Worm (Caenorhabditis elegans) whole organism, L4/young adult: ENCODE data around the gene pigk-1.

Experiments used
- W03F9.2 ChIP-seq: fragments of 150-350 bp; optimal IDR thresholded peaks from 2 replicates; lab custom pipeline; 2014; ENCODE audit warnings: missing biosample characterization, missing genetic modification characterization
- dao-5 ChIP-seq: sonication (generic microtip); optimal IDR thresholded peaks from 2 replicates; lab custom pipeline; 2016; ENCODE audit warnings: missing genotype, missing genetic modification characterization, moderate library complexity, missing compliant biosample characterization
- him-1 ChIP-seq: sonication (generic microtip); optimal IDR thresholded peaks from 2 replicates; lab custom pipeline; 2016; ENCODE audit warnings: missing genotype, missing genetic modification reagents, missing genetic modification characterization, missing compliant biosample characterization

The pigk-1 gene

DNA sequence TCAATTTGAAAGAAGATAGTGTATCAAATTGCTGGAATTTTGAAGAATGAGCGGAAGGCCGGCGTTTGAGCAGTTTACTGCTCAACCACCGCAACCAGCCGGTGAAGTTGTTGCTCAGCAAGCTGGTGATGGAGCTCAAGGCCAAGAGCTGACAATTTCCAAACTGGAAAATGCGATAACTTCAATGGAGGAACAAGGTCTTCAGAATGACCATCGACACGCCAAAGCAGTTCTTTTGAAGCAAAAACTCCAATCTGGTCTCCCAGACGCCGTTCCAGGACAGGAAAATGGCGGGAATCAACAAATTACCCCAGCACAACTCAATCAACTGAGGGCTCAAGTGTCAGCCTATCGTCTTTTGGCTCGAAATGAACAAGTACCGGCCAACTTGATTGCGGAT, 16.2 kb upstream of the pigk-1 start:
- TF ChIP-seq dao-5 (tag; lab: Kevin White, UChicago) = no peak
- TF ChIP-seq W03F9.2 (tag; lab: Kevin White, UChicago) = no peak
- no peak for TF ChIP-seq him-1

ce11 chrIV:11126004-11126027, 16.0 kb upstream of the pigk-1 start, which contains the start of gene swsn-4:
Gene swsn-4, plus strand, starts transcription at chrIV:11126024.
- TF ChIP-seq dao-5 (tag; lab: Kevin White, UChicago) (no peak), W03F9.2 (tag; lab: Kevin White, UChicago) (no peak), him-1 (no peak)

DNA sequence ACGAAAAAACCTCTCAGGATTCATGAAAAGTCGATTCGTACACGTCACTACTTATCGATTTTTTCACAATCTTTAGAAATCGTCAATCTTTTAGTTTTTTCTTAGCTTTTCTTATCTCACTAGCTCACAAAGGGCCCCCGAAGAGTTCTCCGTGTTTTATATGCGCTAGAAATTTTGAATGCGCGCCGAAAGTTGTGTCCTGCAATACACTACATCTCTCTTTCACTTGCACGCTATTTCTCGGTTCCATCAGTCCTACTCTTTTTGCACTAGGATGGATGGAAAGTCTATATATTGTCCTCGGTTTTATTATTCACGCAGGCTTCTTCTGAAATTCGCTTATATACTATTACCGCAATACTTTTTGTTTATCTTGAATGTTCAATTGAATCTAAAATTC, 15.8 kb upstream of the pigk-1 start:
- TF ChIP-seq him-1 (no peak), dao-5 (tag; lab: Kevin White, UChicago) (no peak), W03F9.2 (tag; lab: Kevin White, UChicago) (no peak)

DNA sequence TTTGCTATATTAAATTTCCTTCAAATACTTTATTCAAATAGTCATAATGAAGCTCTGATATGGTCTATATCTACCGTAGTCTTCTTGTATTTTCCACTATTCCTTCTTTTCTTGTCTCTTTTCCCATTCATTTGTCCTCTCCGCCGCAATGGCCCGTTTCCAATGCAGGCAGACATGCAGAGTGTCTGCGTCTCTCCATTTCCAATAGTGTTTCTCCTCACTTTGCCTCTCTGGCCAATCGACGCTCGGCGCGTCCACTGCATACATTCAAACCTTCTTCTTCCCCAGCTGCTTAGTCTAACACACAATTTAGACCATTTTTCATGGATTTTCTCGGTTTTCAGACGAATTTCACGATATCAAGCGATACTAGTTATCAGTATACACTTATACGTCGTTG, 15.4 kb upstream of the pigk-1 start:
- TF ChIP-seq W03F9.2 (tag; lab: Kevin White, UChicago) = no peak
- TF ChIP-seq him-1 = no peak
- TF ChIP-seq dao-5 (tag; lab: Kevin White, UChicago) = no peak

DNA sequence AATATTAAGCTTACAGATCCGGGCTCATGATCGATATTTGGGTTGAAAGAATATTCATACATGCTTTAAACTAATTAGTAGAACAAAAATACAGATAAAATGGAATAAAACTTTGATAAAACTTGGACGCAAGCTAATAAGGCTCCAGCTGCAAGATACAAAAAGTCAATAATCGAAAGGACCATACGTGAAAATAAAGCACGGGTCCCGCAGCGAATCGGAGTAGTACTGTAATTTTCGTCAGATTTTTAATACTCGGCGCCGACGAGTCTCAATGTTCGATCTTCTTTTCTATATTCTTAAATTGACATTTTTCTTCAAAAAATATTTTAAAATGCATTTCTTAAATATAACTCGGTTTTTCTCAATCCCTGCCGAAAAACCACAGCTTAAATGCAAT, 14.9 kb upstream of the pigk-1 start, which contains the start of gene spo-11:
Gene spo-11 (minus strand): TSS at position 189 of the 400 bp plus-strand sequence.
- TF ChIP-seq dao-5 (tag; lab: Kevin White, UChicago) (no peak), W03F9.2 (tag; lab: Kevin White, UChicago) (no peak), him-1 (no peak)

DNA sequence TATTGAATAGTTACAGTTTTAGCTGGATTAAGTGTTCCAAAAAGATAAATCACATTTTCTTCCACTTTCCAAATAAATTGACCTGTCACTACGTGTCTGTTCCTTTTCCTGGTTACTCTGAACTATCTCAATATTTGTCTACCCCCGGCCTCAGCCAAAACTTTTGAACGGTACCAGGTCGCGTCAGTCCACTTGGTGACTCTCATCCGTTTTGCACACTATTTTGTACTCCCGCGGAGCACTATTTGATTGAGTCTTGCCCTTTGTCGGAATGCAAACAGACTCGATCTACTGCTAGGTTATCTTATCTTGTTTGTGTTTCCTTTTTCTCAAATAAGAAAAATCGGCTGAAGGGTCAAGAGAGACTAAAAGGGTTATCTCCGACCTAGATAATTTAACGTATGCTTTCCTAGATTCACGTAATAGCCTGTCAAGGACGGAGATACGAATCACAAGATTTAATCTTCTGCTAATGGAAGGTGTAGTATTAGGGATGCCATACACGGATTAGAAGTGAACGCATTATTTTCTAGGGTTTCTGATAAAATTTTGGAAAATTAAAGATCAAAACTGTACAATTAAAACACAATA, 10.2 kb upstream of the pigk-1 start:
- no peak for TF ChIP-seq dao-5 (tag; lab: Kevin White, UChicago)
- TF ChIP-seq him-1 = no peak
- no peak for TF ChIP-seq W03F9.2 (tag; lab: Kevin White, UChicago)

ce11 chrIV:11118837-11119491, 9.1 kb upstream of the pigk-1 start, which contains the start of the genes imp-2 and enpl-1:
Gene imp-2, minus strand, starts transcription at chrIV:11118887.
Gene enpl-1, plus strand, starts transcription at chrIV:11119298.
- TF ChIP-seq dao-5 (tag; lab: Kevin White, UChicago) (no peak), W03F9.2 (tag; lab: Kevin White, UChicago) (peak; percentile 45), him-1 (no peak)

ce11 chrIV:11112641-11113040, 2.8 kb upstream of the pigk-1 start, which contains the start of gene clc-9:
Gene clc-9, plus strand, starts transcription at chrIV:11112941.
- TF ChIP-seq W03F9.2 (tag; lab: Kevin White, UChicago) = no peak
- no peak for TF ChIP-seq him-1
- no peak for TF ChIP-seq dao-5 (tag; lab: Kevin White, UChicago)

DNA sequence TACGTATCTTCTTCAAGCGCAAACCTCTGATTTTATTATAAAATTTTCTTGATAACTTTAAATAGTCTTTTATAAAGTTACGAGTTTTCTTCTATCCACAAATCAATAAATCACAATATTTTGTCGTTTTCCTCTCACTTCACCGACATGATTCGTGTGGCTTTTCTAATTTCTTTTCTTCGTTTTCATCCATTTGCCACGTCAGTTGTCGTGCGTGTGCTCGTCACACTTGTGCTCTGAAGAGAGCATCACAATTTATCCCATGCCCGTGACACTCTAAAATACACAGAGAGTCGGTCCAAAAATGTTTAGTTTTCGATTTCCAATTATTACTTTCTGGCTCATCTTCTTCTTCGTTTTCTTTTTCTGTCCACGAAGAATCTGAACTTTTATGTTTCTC, 2.1 kb upstream of the pigk-1 start:
- TF ChIP-seq him-1 (no peak), W03F9.2 (tag; lab: Kevin White, UChicago) (no peak), dao-5 (tag; lab: Kevin White, UChicago) (no peak)

- TF ChIP-seq dao-5 (tag; lab: Kevin White, UChicago) (no peak), him-1 (no peak), W03F9.2 (tag; lab: Kevin White, UChicago) (peak; percentile 71)
Measured at ce11 chrIV:11110995-11111619, 1.3 kb upstream of the pigk-1 start, which contains the start of gene rps-5. Gene rps-5, minus strand, starts transcription at chrIV:11111045.

- TF ChIP-seq W03F9.2 (tag; lab: Kevin White, UChicago) = no peak
- TF ChIP-seq dao-5 (tag; lab: Kevin White, UChicago) = no peak
- no peak for TF ChIP-seq him-1
Measured at ce11 chrIV:11105724-11106123, 4.1 kb downstream of the pigk-1 start, which contains the start of gene srlf-24. Gene srlf-24, minus strand, starts transcription at chrIV:11105824.

DNA sequence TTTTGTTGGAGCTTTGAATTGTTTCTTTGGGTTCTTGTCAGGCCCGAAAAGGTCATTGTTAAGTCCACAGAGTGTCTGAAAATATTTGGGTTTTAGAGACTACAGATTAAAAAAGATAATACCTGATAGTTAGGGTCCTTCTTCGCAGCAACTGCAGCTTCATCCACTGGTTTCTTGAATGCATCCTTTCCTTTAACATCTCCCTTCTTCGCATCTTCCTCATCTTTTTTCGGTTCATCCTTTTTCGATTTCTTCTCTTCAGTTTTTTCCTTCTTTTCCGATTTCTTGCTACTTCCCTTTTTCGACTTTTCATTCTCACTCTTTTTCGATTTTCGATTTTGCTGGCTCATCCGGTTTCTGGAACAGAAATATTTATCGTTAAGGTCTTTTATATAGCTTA, 6.3 kb downstream of the pigk-1 start:
- no peak for TF ChIP-seq dao-5 (tag; lab: Kevin White, UChicago)
- no peak for TF ChIP-seq W03F9.2 (tag; lab: Kevin White, UChicago)
- no peak for TF ChIP-seq him-1

- TF ChIP-seq dao-5 (tag; lab: Kevin White, UChicago) (no peak), him-1 (no peak), W03F9.2 (tag; lab: Kevin White, UChicago) (no peak)
Measured at ce11 chrIV:11102608-11103007, 7.2 kb downstream of the pigk-1 start, which contains the start of gene srlf-17. Gene srlf-17, minus strand, starts transcription at chrIV:11102708.

- TF ChIP-seq dao-5 (tag; lab: Kevin White, UChicago) (no peak), W03F9.2 (tag; lab: Kevin White, UChicago) (no peak), him-1 (no peak)
Measured at ce11 chrIV:11101383-11101782, 8.4 kb downstream of the pigk-1 start, which contains the start of gene srlf-18. Gene srlf-18, minus strand, starts transcription at chrIV:11101483.
